Worm (Caenorhabditis elegans): Measurements from ENCODE around the gene fln-2.

DNA sequence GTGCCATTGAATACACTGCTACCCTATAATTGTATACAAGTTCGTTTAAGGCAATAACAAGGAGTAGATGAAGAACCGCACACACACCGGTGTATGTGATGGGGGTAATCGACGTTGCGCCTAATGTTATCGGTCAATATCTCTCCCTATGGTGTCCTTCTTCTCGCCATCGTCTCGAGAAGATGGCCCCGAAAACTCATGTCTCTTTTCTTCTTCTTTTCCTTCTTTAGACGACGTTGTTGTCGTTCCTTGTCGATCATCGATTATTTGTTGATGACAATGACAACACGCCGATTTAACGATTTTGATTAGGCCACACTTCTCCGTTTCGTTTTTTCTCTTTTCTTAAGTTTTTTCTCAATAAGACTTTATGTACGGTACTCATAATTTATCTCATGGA lies 11.6 kb downstream of the fln-2 start:
- TF ChIP-seq K09A11.1 (tag; optimal IDR thresholded peaks at IDR 0.05; ENCODE audit: insufficient read depth), result no peak
- TF ChIP-seq nhr-11 (tag; optimal IDR thresholded peaks at IDR 0.05), result no peak
- TF ChIP-seq ets-4 (tag; optimal IDR thresholded peaks at IDR 0.05), result no peak
- TF ChIP-seq sdc-2 (tag; optimal IDR thresholded peaks at IDR 0.05), result no peak
- no peak for TF ChIP-seq ceh-48 (tag; optimal IDR thresholded peaks at IDR 0.05)
